Fruit fly (Drosophila melanogaster) Kc167 (cell line): ENCODE results near the gene CG42393.

Experiments used
- Myc ChIP-seq: fragments of >200 bp; optimal IDR thresholded peaks from 2 replicates; lab custom pipeline; 2017; ENCODE audit warnings: missing external identifiers
- Sin3A ChIP-seq: fragments of >200 bp; optimal IDR thresholded peaks from 2 replicates; lab custom pipeline; 2018; ENCODE audit warnings: missing external identifiers
- h ChIP-seq: fragments of >200 bp; optimal IDR thresholded peaks from 3 replicates; lab custom pipeline; 2018; ENCODE audit warnings: missing external identifiers
- insv ChIP-seq: fragments of >200 bp; optimal IDR thresholded peaks from 3 replicates; lab custom pipeline; 2018; ENCODE audit warnings: missing external identifiers
- psq ChIP-seq: fragments of >200 bp; optimal IDR thresholded peaks from 2 replicates; lab custom pipeline; 2017; ENCODE audit warnings: missing external identifiers
- ttk ChIP-seq: sonication (Bioruptor generic); optimal IDR thresholded peaks from 2 replicates; lab custom pipeline; 2017; ENCODE audit warnings: missing external identifiers

Gene CG42393

DNA sequence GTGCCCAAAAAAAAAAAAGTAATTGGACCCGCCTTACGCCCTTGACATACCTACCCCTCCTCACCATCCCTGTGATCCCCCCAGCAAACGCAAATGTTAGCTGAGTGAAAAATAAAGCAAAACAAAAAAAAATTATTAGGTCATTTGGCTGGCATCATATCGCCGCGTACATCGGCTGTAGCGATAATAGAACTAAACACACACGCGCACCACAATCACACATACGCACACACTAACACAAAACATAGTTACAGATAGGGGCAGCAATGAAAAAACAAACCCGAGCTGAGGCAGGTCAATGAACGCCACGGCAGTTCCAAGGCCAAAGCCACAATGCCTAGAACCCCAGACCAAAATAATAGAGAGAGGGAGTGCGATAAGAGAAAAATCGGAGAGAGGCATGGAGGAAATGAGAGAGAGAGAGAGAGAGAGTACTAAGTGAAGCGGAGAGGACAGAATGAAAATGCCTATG lies 20.0 kb upstream of the CG42393 start:
- TF ChIP-seq h (lab: Kevin White, UChicago) (no peak), psq (lab: Kevin White, UChicago) (no peak), insv (lab: Kevin White, UChicago) (no peak), Sin3A (lab: Kevin White, UChicago) (no peak), Myc (lab: Kevin White, UChicago) (no peak), ttk (lab: Kevin White, UChicago) (no peak)

DNA sequence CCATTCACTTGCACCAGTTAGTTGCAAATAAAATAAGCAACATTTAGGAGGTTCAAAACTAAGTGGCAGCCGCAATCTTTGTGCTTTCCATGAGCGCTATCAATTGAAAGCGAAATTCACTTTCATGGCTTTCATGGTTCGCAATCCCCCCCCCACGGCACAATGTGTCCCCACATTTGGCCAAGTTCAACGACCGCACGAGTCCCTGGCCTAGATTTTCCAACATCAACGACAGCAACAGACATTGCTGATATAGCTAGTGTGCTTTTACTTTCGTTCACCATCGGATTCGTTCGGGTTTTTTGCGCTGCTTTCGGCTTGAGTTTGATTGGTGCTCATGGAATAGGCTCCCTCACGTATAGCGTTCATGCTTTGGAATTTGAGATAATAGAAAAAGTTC lies 18.9 kb upstream of the CG42393 start:
- no peak for TF ChIP-seq ttk (lab: Kevin White, UChicago)

DNA sequence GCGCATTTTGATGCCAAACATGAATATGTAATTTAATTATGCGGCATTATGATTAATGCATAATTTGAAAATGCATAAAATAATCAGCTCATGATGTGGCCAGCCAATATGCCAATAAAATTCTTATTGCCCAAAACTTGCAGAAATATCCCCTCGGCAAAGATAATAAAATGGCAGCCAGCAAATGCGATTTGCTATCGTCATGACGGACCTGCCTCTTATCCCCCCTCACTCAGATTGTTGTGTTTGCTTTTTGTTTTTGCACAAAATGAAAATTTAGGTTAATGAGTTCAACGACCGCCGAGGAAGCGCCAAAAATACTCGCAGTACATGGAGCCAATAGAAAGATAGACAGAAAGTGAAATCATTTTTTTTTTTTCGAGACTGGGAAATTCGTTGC lies 17.9 kb upstream of the CG42393 start:
- TF ChIP-seq Myc (lab: Kevin White, UChicago) = no peak
- TF ChIP-seq ttk (lab: Kevin White, UChicago) = no peak
- TF ChIP-seq h (lab: Kevin White, UChicago) = no peak
- no peak for TF ChIP-seq insv (lab: Kevin White, UChicago)
- TF ChIP-seq psq (lab: Kevin White, UChicago) = no peak
- TF ChIP-seq Sin3A (lab: Kevin White, UChicago) = no peak

DNA sequence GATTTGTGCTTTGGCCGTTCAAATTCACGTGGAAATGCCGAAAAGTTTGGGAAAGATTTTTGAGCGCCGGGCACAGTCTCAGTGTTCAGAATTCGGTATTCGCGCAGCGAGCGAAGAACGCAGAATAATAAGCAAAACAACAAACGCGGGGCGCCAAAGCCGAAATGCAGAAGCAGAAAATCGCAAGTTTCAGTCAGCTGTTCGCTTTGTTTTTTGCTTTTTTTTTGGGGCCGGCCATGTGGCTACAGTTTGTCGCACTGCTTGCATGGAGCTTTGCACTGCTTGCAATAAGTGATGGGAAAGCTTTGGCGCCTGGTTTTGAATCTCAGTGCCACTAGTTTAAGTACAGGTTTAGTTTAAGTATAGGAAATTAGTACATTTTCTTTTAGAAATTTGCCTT lies 16.6 kb upstream of the CG42393 start:
- TF ChIP-seq h (lab: Kevin White, UChicago) (no peak), Sin3A (lab: Kevin White, UChicago) (no peak), Myc (lab: Kevin White, UChicago) (no peak), insv (lab: Kevin White, UChicago) (no peak), psq (lab: Kevin White, UChicago) (no peak), ttk (lab: Kevin White, UChicago) (no peak)

DNA sequence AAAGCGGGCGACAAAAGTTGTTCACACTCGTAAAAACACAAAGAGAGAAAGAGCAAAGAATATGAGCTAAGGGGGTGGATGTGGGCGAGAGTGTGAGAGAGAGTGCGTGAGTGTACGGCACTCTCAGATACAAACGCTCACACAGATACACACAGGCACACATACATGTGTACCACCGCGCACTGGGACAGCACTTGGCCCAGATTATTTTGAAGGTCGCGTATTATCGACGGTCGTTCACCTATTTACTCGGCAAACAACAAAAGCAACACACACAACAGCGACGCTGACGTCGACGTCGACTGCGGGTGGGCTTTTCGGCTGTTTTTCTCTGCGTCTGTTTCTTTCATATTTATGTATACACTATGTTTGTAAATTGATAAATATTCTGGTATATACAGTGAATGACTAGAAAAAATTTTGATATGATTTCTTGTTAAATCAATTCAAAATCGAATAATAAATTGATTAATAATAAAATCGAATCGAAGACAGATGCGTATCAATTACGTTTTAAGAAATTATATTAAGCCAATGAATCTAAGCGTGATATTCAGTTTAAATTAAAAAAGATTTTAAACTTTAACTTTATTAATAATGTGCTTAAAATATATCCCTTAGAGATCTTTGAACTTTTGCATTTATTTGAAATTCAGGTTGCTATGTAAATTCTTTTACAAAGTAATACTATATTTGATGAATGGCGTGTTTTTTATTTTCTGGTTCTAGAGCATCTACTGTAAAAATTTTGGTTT lies 12.8 kb upstream of the CG42393 start:
- TF ChIP-seq psq (lab: Kevin White, UChicago) = no peak
- no peak for TF ChIP-seq ttk (lab: Kevin White, UChicago)

DNA sequence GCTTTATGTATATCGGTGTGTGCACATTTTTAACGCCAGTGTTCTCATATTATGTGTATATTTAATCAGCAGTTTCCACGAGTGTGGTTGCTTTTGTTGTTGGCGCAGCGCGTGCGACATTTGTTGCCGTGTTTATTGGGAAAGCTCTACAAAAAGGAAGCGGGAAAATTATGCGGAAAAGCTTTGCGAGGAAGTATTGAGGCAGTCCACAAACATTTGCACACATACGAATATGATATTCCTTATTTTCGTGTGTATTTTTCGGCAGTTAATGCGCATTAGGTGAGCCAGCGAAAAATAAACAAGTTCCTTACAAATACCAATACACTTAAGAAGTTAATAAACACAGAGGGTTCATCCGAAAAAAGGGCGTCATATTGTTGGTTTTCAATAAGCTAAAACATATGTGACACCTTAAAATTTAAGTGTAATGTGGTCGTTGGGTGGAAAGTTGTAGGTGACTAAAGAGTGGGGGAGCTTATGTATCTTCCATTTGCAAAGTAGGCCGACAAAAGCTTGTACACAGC lies 12.2 kb upstream of the CG42393 start:
- TF ChIP-seq insv (lab: Kevin White, UChicago) (no peak), psq (lab: Kevin White, UChicago) (no peak)

DNA sequence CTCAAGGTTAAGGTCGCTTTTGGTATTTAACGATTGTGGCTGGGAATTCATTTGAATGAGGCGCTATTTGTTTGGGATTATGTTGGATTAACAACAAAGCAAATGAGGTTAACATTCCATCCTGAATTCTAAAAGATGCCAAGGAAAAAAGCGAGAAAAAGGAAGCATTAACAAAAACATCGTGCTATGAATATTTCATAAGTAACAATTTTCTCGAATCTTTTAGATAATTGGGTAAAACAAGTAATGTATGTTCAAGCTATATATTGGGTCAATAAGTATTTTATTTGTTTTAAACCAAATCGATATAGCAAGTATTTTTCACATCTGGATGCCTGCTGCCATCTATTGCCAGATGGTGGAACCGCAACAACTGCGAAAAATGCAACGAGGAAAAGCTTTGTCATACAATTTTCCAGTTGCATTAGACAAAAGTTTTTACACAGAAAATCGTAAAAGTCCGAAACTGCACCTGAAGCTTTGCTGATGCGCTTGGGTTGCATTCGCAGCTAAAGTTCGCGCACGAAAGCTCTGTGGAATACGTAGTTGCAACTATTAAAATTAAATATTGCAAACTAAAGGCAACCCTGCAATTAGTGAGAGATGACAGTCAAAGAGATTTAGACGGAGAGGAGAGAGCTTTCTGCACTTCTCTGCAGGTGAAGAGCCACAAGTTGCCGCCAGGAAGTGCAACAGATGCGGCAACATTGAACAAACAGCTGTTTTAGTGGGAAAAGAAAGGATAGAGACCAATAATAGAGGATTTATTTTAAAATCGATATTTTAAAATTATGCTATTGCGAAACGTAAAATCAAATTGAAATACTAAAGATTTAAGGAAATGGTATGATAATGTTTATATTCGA lies 9.8 kb upstream of the CG42393 start:
- TF ChIP-seq Sin3A (lab: Kevin White, UChicago) = no peak
- TF ChIP-seq h (lab: Kevin White, UChicago) = no peak
- TF ChIP-seq insv (lab: Kevin White, UChicago) = no peak
- TF ChIP-seq psq (lab: Kevin White, UChicago) = no peak
- TF ChIP-seq ttk (lab: Kevin White, UChicago) = no peak
- TF ChIP-seq Myc (lab: Kevin White, UChicago) = no peak

DNA sequence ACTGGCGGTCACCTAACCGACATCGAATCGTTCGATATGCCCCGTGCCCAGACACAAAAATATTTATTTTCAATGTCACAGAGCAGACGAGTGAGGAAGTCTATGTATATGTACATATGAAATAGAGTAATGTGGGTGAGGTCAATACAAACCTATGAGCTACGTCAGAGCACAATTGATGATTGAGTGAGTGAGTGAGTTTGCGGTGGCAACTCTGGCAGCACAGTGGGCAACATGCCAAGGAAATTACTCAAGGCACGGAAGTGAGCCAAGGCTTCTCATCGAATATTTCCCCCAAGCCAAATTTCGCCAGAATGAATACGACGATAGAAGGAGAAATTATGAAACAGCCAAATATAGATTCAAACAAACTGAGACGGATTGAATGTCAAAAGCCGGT lies 8.0 kb upstream of the CG42393 start:
- no peak for TF ChIP-seq psq (lab: Kevin White, UChicago)
- TF ChIP-seq ttk (lab: Kevin White, UChicago) = no peak
- no peak for TF ChIP-seq Myc (lab: Kevin White, UChicago)
- no peak for TF ChIP-seq Sin3A (lab: Kevin White, UChicago)
- TF ChIP-seq insv (lab: Kevin White, UChicago) = no peak
- no peak for TF ChIP-seq h (lab: Kevin White, UChicago)

DNA sequence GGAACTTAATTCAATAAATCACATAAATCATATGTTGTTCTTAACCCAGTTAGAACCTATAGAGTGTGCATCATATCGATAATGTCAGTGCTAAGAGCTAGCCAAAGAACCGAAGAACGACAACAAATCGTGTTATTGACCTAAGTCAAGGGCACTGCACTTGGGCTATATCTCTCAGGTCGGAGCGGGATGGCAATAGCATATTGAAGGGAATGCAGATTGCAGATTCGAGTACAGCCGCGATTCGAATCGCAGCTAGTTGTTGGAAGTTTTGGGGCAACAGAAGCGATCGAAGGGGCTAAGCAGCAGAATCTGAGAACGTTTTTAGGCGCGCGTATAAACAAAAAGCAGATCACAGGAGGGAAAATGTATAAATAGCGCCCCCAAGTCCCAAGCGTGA lies 5.5 kb upstream of the CG42393 start:
- no peak for TF ChIP-seq Sin3A (lab: Kevin White, UChicago)
- TF ChIP-seq h (lab: Kevin White, UChicago) = no peak
- no peak for TF ChIP-seq ttk (lab: Kevin White, UChicago)
- no peak for TF ChIP-seq psq (lab: Kevin White, UChicago)
- TF ChIP-seq Myc (lab: Kevin White, UChicago) = no peak
- no peak for TF ChIP-seq insv (lab: Kevin White, UChicago)

DNA sequence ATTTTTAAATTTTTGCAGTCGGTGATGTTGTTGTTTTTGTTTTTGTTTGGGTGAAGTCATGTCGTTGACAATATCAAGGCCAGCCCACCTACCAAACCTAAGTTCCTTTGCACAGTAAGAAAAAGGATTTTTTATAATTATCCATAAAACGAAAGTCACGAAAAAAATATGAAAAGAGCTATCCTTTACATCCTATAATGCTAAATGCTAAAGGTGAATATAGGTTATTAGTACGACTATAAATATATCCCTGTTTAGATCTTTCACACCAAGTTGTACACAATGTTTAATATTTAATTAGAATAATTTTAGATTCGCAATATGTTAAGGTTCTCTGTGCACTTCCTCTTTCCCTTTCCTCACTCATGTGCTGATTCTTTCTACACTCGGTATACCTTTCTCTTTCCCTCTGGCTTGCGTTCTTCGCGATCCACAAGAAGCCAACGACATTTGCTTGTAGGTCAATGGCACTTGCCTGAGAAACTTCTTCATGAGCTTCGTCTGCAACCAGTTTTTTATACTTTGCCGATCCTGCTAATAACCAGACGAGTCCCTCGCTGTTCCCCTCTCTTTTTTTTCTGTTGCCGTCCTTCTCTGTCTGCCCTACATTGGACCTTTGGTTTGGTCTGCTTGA lies 5.0 kb upstream of the CG42393 start:
- no peak for TF ChIP-seq h (lab: Kevin White, UChicago)
- TF ChIP-seq psq (lab: Kevin White, UChicago) = no peak
- TF ChIP-seq Sin3A (lab: Kevin White, UChicago) = no peak
- TF ChIP-seq insv (lab: Kevin White, UChicago) = no peak
- no peak for TF ChIP-seq Myc (lab: Kevin White, UChicago)

DNA sequence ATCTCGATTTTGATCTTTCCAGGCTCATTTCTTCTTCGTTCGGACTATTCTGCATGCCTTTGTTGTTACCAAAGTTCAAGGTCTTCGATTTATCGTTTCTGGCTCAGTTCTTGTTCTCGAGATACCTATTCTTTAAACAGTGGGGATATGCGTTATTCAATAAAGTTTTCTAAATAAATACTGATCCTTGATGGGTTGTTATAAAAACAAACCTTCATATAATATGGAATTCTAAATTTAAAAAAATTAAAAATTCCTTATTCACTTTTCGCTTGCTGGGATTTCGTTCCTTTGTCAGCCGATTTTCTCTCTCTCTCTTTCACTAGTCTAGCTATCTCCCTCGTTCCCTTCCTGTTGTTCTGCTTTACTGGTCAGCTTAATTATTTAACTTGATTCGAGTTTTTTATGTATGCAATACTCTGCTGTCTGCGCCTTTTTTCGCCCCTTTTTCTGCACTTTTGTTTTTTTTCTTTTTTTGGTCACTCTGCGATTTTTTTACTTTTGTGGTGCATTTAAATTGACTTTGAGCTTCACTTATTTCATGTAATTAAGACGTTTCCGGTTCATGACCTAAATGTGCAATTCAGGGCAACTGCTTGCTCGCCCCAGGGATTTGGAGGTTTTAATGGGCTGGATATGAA lies 4.3 kb upstream of the CG42393 start:
- no peak for TF ChIP-seq h (lab: Kevin White, UChicago)
- no peak for TF ChIP-seq ttk (lab: Kevin White, UChicago)
- TF ChIP-seq psq (lab: Kevin White, UChicago) = no peak
- TF ChIP-seq Myc (lab: Kevin White, UChicago) = no peak
- no peak for TF ChIP-seq insv (lab: Kevin White, UChicago)
- TF ChIP-seq Sin3A (lab: Kevin White, UChicago) = no peak
